Fruit fly (Drosophila melanogaster): ENCODE data around the gene CG3857.

DNA sequence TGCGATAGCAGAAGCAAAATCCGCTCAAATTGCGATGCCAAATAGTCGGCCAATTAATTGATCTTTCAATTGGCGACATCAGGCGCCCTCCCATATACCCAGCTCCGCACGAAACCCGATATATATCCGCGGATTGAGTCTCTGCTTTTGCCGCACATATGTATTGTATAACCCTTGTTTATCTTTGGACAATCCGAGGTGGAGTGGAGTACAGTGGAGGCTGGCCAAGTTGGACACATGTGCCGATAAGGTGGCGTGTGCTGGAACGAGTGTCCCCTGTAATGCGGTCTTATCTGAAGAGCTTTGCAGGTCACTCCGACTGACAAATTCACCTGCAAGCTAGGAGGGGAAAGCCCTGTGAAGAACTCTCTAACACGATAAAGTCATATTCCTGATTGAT lies 30.3 kb downstream of the CG3857 start:
- TF ChIP-seq cnc (optimal IDR thresholded peaks at IDR 0.05) (no peak), CG11617 (GFP tag; optimal IDR thresholded peaks at IDR 0.05) (no peak), CG33017 (tag; optimal IDR thresholded peaks at IDR 0.05) (no peak), pad (GFP tag; optimal IDR thresholded peaks at IDR 0.05) (peak; percentile 23), Clk (GFP tag; optimal IDR thresholded peaks at IDR 0.05) (no peak), CG1620 (GFP tag; optimal IDR thresholded peaks at IDR 0.05) (no peak), CG7101 (tag; optimal IDR thresholded peaks at IDR 0.05) (no peak), ovo (GFP tag; optimal IDR thresholded peaks at IDR 0.05) (no peak), toe (GFP tag; optimal IDR thresholded peaks at IDR 0.05) (no peak)

Data from whole organism, adult.